Worm (Caenorhabditis elegans): ENCODE data around the gene T12B5.14.

ce11 chrIII:950472-950871 is 4.2 kb upstream of the T12B5.14 start, which contains the start of the genes fbxa-67 and fbxa-11:
- no peak for TF ChIP-seq him-1 (tag; optimal IDR thresholded peaks at IDR 0.05)
- TF ChIP-seq W03F9.2 (tag; optimal IDR thresholded peaks at IDR 0.05), result no peak

Data from whole organism, L4/young adult.